Fruit fly (Drosophila melanogaster) whole organism, embryonic: Measurements from ENCODE around the gene slif.

ENCODE experiments used
- Asciz ChIP-seq: fragments of 200-800 bp; sonication (Bioruptor generic); optimal IDR thresholded peaks from 2 replicates; lab custom pipeline; 2017; ENCODE audit warnings: missing biosample characterization, mild to moderate bottlenecking, missing genetic modification characterization, missing genetic modification reagents
- B-H2 ChIP-seq: fragments of 200-800 bp; sonication (Bioruptor generic); optimal IDR thresholded peaks from 2 replicates; lab custom pipeline; 2018; ENCODE audit warnings: missing biosample characterization, mild to moderate bottlenecking, missing genetic modification characterization
- CG10654 ChIP-seq: fragments of 200-800 bp; sonication (Bioruptor generic); optimal IDR thresholded peaks from 2 replicates; lab custom pipeline; 2016; ENCODE audit warnings: missing biosample characterization, missing genetic modification characterization
- CG11247 ChIP-seq: fragments of 200-800 bp; sonication (Bioruptor generic); IDR thresholded peaks from 2 replicates; pipeline ENCODE4 v1.3.6; 2022; ENCODE audit warnings: missing biosample characterization, missing genetic modification characterization
- CG1233 ChIP-seq: fragments of 200-800 bp; sonication (Bioruptor generic); optimal IDR thresholded peaks from 4 replicates; lab custom pipeline; 2018; ENCODE audit warnings: missing biosample characterization, mild to moderate bottlenecking, missing genetic modification characterization
- CG12942 ChIP-seq: fragments of 200-800 bp; sonication (Bioruptor generic); optimal IDR thresholded peaks from 3 replicates; lab custom pipeline; 2016; ENCODE audit warnings: missing biosample characterization, missing genetic modification characterization
- CG13424 ChIP-seq: fragments of 200-800 bp; sonication (Bioruptor generic); optimal IDR thresholded peaks from 2 replicates; lab custom pipeline; 2019; ENCODE audit warnings: missing biosample characterization, mild to moderate bottlenecking, missing genetic modification characterization, moderate library complexity
- CG17186 ChIP-seq: fragments of 200-800 bp; sonication (Bioruptor generic); optimal IDR thresholded peaks from 3 replicates; lab custom pipeline; 2017; ENCODE audit warnings: missing biosample characterization, missing genetic modification reagents, missing genetic modification characterization
- CG17385 ChIP-seq: fragments of 200-800 bp; sonication (Bioruptor generic); optimal IDR thresholded peaks from 3 replicates; lab custom pipeline; 2018; ENCODE audit warnings: missing biosample characterization, mild to moderate bottlenecking, missing genetic modification characterization
- CG18599 ChIP-seq: fragments of 200-800 bp; sonication (Bioruptor generic); optimal IDR thresholded peaks from 3 replicates; lab custom pipeline; 2017; ENCODE audit warnings: missing biosample characterization, missing genetic modification characterization, mild to moderate bottlenecking, moderate library complexity, missing genetic modification reagents
- CG3065 ChIP-seq: fragments of 200-800 bp; sonication (Bioruptor generic); optimal IDR thresholded peaks from 2 replicates; lab custom pipeline; 2016; ENCODE audit warnings: missing biosample characterization, missing genetic modification characterization
- CG31441 ChIP-seq: fragments of 200-800 bp; sonication (Bioruptor generic); IDR thresholded peaks from 2 replicates; pipeline ENCODE4 v1.3.6; 2022; ENCODE audit warnings: missing biosample characterization, missing genetic modification characterization
- CG34376 ChIP-seq: fragments of 200-800 bp; sonication (Bioruptor generic); optimal IDR thresholded peaks from 2 replicates; lab custom pipeline; 2018; ENCODE audit warnings: missing biosample characterization, mild to moderate bottlenecking, missing genetic modification characterization
- CG6791 ChIP-seq: fragments of 200-800 bp; sonication (Bioruptor generic); IDR thresholded peaks from 3 replicates; pipeline ENCODE4 v1.3.6; 2022; ENCODE audit warnings: missing biosample characterization, missing genetic modification characterization; ENCODE audit not compliant: partially characterized antibody
- CG8478 ChIP-seq: fragments of >200 bp; optimal IDR thresholded peaks from 2 replicates; lab custom pipeline; 2018
- CG8944 ChIP-seq: fragments of 200-800 bp; sonication (Bioruptor generic); optimal IDR thresholded peaks from 3 replicates; lab custom pipeline; 2016; ENCODE audit warnings: missing biosample characterization, missing genetic modification characterization
- CG9215 ChIP-seq: fragments of 200-800 bp; sonication (Bioruptor generic); IDR thresholded peaks from 2 replicates; pipeline ENCODE4 v1.3.6; 2022; ENCODE audit warnings: missing biosample characterization, missing genetic modification characterization
- CG9727 ChIP-seq: fragments of 200-800 bp; sonication (Bioruptor generic); optimal IDR thresholded peaks from 3 replicates; lab custom pipeline; 2017; ENCODE audit warnings: missing biosample characterization, mild to moderate bottlenecking, missing genetic modification characterization
- CG9797 ChIP-seq: fragments of 200-800 bp; sonication (Bioruptor generic); optimal IDR thresholded peaks from 3 replicates; lab custom pipeline; 2018; ENCODE audit warnings: missing biosample characterization, mild to moderate bottlenecking, missing genetic modification characterization
- CTCF ChIP-seq: fragments of 200-800 bp; sonication (Bioruptor generic); optimal IDR thresholded peaks from 2 replicates; lab custom pipeline; 2017; ENCODE audit warnings: missing biosample characterization, mild to moderate bottlenecking, missing genetic modification characterization, moderate library complexity
- Camta ChIP-seq: fragments of 200-800 bp; sonication (Bioruptor generic); optimal IDR thresholded peaks from 2 replicates; lab custom pipeline; 2016; ENCODE audit warnings: missing biosample characterization, missing genetic modification characterization
- D ChIP-seq, 2 experiments: fragments of 200-800 bp in 1 of 2; fragments of >200 bp in 1 of 2; sonication (Bioruptor generic) in 1 of 2; optimal IDR thresholded peaks; 2 replicates in 1 of 2; 3 replicates in 1 of 2; lab custom pipeline; 2017; ENCODE audit warnings: mild to moderate bottlenecking in 1 of 2, missing biosample characterization in 1 of 2, missing genetic modification characterization in 1 of 2, missing genetic modification reagents in 1 of 2
- D19B ChIP-seq: fragments of 200-800 bp; sonication (Bioruptor generic); optimal IDR thresholded peaks from 2 replicates; lab custom pipeline; 2017; ENCODE audit warnings: missing biosample characterization, mild to moderate bottlenecking, missing genetic modification characterization
- Dip3 ChIP-seq: fragments of 200-800 bp; sonication (Bioruptor generic); optimal IDR thresholded peaks from 3 replicates; lab custom pipeline; 2016; ENCODE audit warnings: missing biosample characterization, missing genetic modification characterization
- Fer3 ChIP-seq: fragments of 200-800 bp; sonication (Bioruptor generic); optimal IDR thresholded peaks from 2 replicates; lab custom pipeline; 2018; ENCODE audit warnings: missing biosample characterization, mild to moderate bottlenecking, missing genetic modification characterization, moderate library complexity
- Gsc ChIP-seq: fragments of 200-800 bp; sonication (Bioruptor generic); IDR thresholded peaks from 2 replicates; pipeline ENCODE4 v1.3.6; 2022; ENCODE audit warnings: missing biosample characterization, missing genetic modification characterization
- HLH54F ChIP-seq: fragments of 200-800 bp; sonication (Bioruptor generic); optimal IDR thresholded peaks from 3 replicates; lab custom pipeline; 2016; ENCODE audit warnings: missing biosample characterization, missing genetic modification characterization
- Kr ChIP-seq: fragments of 200-800 bp; sonication (Bioruptor generic); optimal IDR thresholded peaks from 2 replicates; lab custom pipeline; 2017; ENCODE audit warnings: missing biosample characterization, mild to moderate bottlenecking, missing genetic modification characterization
- Nf-YA ChIP-seq: fragments of 200-800 bp; sonication (Bioruptor generic); IDR thresholded peaks from 2 replicates; pipeline ENCODE4 v1.3.6; 2022; ENCODE audit warnings: missing biosample characterization, missing genetic modification characterization
- Oaz ChIP-seq: fragments of 200-800 bp; sonication (Bioruptor generic); IDR thresholded peaks from 2 replicates; pipeline ENCODE4 v1.3.6; 2022; ENCODE audit warnings: missing biosample characterization, missing genetic modification characterization
- Rfx ChIP-seq: fragments of 200-800 bp; sonication (Bioruptor generic); IDR thresholded peaks from 2 replicates; pipeline ENCODE4 v1.3.6; 2022; ENCODE audit warnings: missing biosample characterization, missing genetic modification characterization
- Sox100B ChIP-seq: fragments of 200-800 bp; sonication (Bioruptor generic); optimal IDR thresholded peaks from 3 replicates; lab custom pipeline; 2018; ENCODE audit warnings: missing biosample characterization, mild to moderate bottlenecking, missing genetic modification characterization
- abd-A ChIP-seq: fragments of 200-800 bp; sonication (Bioruptor generic); optimal IDR thresholded peaks from 3 replicates; lab custom pipeline; 2019; ENCODE audit warnings: missing biosample characterization, mild to moderate bottlenecking, missing genetic modification characterization, moderate library complexity
- al ChIP-seq: fragments of 200-800 bp; sonication (Bioruptor generic); IDR thresholded peaks from 2 replicates; pipeline ENCODE4 v1.3.6; 2022; ENCODE audit warnings: missing biosample characterization, missing genetic modification characterization
- ase ChIP-seq: fragments of 200-800 bp; sonication (Bioruptor generic); IDR thresholded peaks from 3 replicates; pipeline ENCODE4 v1.3.6; 2022; ENCODE audit warnings: missing biosample characterization, missing genetic modification characterization
- chif ChIP-seq, 2 experiments: fragments of 200-800 bp; sonication (Bioruptor generic); optimal IDR thresholded peaks; 3 replicates each; lab custom pipeline; 2016; ENCODE audit warnings: missing biosample characterization in 2 of 2, missing genetic modification characterization in 2 of 2
- chinmo ChIP-seq: fragments of 200-800 bp; sonication (Bioruptor generic); IDR thresholded peaks from 4 replicates; pipeline ENCODE4 v1.3.6; 2022; ENCODE audit warnings: missing biosample characterization, missing genetic modification characterization; ENCODE audit not compliant: partially characterized antibody
- fd102C ChIP-seq: fragments of 200-800 bp; sonication (Bioruptor generic); optimal IDR thresholded peaks from 2 replicates; lab custom pipeline; 2018; ENCODE audit warnings: missing biosample characterization, mild to moderate bottlenecking, missing genetic modification characterization, moderate library complexity
- grau ChIP-seq: fragments of 200-800 bp; optimal IDR thresholded peaks from 3 replicates; lab custom pipeline; 2019; ENCODE audit warnings: missing biosample characterization, mild to moderate bottlenecking, missing genetic modification characterization, moderate library complexity
- gro ChIP-seq: fragments of 200-800 bp; sonication (Bioruptor generic); optimal IDR thresholded peaks from 2 replicates; lab custom pipeline; 2016; ENCODE audit warnings: missing biosample characterization, missing genetic modification characterization
- gt ChIP-seq: fragments of 200-800 bp; sonication (Bioruptor generic); IDR thresholded peaks from 2 replicates; pipeline ENCODE4 v1.3.6; 2022; ENCODE audit warnings: missing biosample characterization, missing genetic modification characterization
- insv ChIP-seq, 2 experiments: fragments of 200-800 bp; sonication (Bioruptor generic); optimal IDR thresholded peaks; 3 replicates each; lab custom pipeline; 2016 to 2018; ENCODE audit warnings: missing biosample characterization in 2 of 2, missing genetic modification characterization in 2 of 2
- lola ChIP-seq, 3 experiments: fragments of >200 bp in 2 of 3; fragments of 200-800 bp in 1 of 3; sonication (Bioruptor generic) in 1 of 3; optimal IDR thresholded peaks; 2 replicates each; lab custom pipeline; 2017 to 2019; ENCODE audit warnings: missing biosample characterization in 3 of 3, missing genetic modification characterization in 3 of 3, mild to moderate bottlenecking in 1 of 3, moderate library complexity in 1 of 3
- maf-S ChIP-seq: fragments of 200-800 bp; sonication (Bioruptor generic); optimal IDR thresholded peaks from 2 replicates; lab custom pipeline; 2016; ENCODE audit warnings: missing biosample characterization, missing genetic modification characterization
- mirr ChIP-seq: fragments of 200-800 bp; sonication (Bioruptor generic); optimal IDR thresholded peaks from 3 replicates; lab custom pipeline; 2018; ENCODE audit warnings: missing biosample characterization, mild to moderate bottlenecking, missing genetic modification characterization
- odd ChIP-seq: fragments of 200-800 bp; sonication (Bioruptor generic); optimal IDR thresholded peaks from 2 replicates; lab custom pipeline; 2017; ENCODE audit warnings: missing biosample characterization, mild to moderate bottlenecking, missing genetic modification characterization
- pum ChIP-seq: fragments of 200-800 bp; sonication (Bioruptor generic); optimal IDR thresholded peaks from 2 replicates; lab custom pipeline; 2016; ENCODE audit warnings: missing biosample characterization, missing genetic modification characterization
- ranshi ChIP-seq: fragments of 200-800 bp; sonication (Bioruptor generic); IDR thresholded peaks from 2 replicates; pipeline ENCODE4 v1.3.6; 2022; ENCODE audit warnings: missing biosample characterization, missing genetic modification characterization
- tup ChIP-seq: fragments of 200-800 bp; sonication (Bioruptor generic); optimal IDR thresholded peaks from 2 replicates; lab custom pipeline; 2016; ENCODE audit warnings: missing biosample characterization, mild to moderate bottlenecking, missing genetic modification characterization, moderate library complexity
- vnd ChIP-seq: fragments of 200-800 bp; sonication (Bioruptor generic); IDR thresholded peaks from 3 replicates; pipeline ENCODE4 v1.3.6; 2022; ENCODE audit warnings: missing biosample characterization, missing genetic modification characterization; ENCODE audit not compliant: partially characterized antibody
- yki ChIP-seq: fragments of >200 bp; optimal IDR thresholded peaks from 3 replicates; lab custom pipeline; 2018
- zen2 ChIP-seq: fragments of 200-800 bp; sonication (Bioruptor generic); IDR thresholded peaks from 3 replicates; pipeline ENCODE4 v1.3.6; 2022; ENCODE audit warnings: missing biosample characterization, missing genetic modification characterization; ENCODE audit not compliant: partially characterized antibody

Gene slif

dm6 chr3L:22865061-22865418, 15.8 kb upstream of the slif start (continued):
- TF ChIP-seq ase = peak; percentile 56; the same call in 1 of the 3 replicates
- peak; percentile 83 for TF ChIP-seq CG13424 (tag; lab: Kevin White, UChicago)
- no peak for TF ChIP-seq gro (GFP tag; lab: Kevin White, UChicago)
- TF ChIP-seq CG6791 = no peak
- TF ChIP-seq CG9797 = no peak
- peak; percentile 73 for TF ChIP-seq Rfx (GFP tag; lab: Robert Waterston, UW)
- TF ChIP-seq CG12942 = peak; percentile 41
- TF ChIP-seq CG34376 (GFP tag; lab: Kevin White, UChicago) = no peak
- TF ChIP-seq Camta (GFP tag; lab: Kevin White, UChicago) = no peak
- TF ChIP-seq vnd = no peak
- peak; percentile 67 for TF ChIP-seq Oaz (GFP tag; lab: Robert Waterston, UW)
- peak; percentile 43 for TF ChIP-seq CG10654 (GFP tag; lab: Kevin White, UChicago)
- no peak for TF ChIP-seq tup (GFP tag; lab: Kevin White, UChicago)
- TF ChIP-seq ranshi = 0 out of 2 replicates have a peak, but pooled peaks have one; percentile 47
- peak in 1 of 2 experiments; percentile 7 for TF ChIP-seq insv (GFP tag; optimal IDR thresholded peaks at IDR 0.05; lab: Kevin White, UChicago)
- TF ChIP-seq abd-A = no peak
- peak; percentile 64 for TF ChIP-seq CG18599
- TF ChIP-seq maf-S = no peak
- no peak for TF ChIP-seq CG17186
- TF ChIP-seq CG9727 (GFP tag; lab: Kevin White, UChicago) = peak; percentile 21
- peak; percentile 78 for TF ChIP-seq Sox100B (GFP tag; lab: Kevin White, UChicago)
- TF ChIP-seq HLH54F (GFP tag; lab: Kevin White, UChicago) = peak; percentile 3
- no peak for TF ChIP-seq CG8944 (GFP tag; lab: Kevin White, UChicago)
- TF ChIP-seq fd102C (GFP tag; lab: Kevin White, UChicago) = no peak
- peak; percentile 65 for TF ChIP-seq Fer3 (tag; lab: Kevin White, UChicago)
- TF ChIP-seq CG17385 (GFP tag; lab: Kevin White, UChicago) = peak; percentile 74
- no peak for TF ChIP-seq Nf-YA (GFP tag; lab: Robert Waterston, UW)
- no peak for TF ChIP-seq CG11247
- TF ChIP-seq CG9215 = peak; percentile 42; the same call in 1 of the 2 replicates
- TF ChIP-seq zen2 (GFP tag; lab: Robert Waterston, UW) = no peak
- TF ChIP-seq gt (GFP tag; lab: Robert Waterston, UW) = no peak
- no peak for TF ChIP-seq chif (GFP tag; optimal IDR thresholded peaks at IDR 0.05; lab: Kevin White, UChicago)
- no peak for TF ChIP-seq Gsc
- peak; percentile 23 for TF ChIP-seq CG1233 (GFP tag; lab: Kevin White, UChicago)
- TF ChIP-seq lola (GFP tag; optimal IDR thresholded peaks at IDR 0.05; lab: Kevin White, UChicago) = no peak
- no peak for TF ChIP-seq CG8478
- no peak for TF ChIP-seq mirr (GFP tag; lab: Kevin White, UChicago)
- no peak for TF ChIP-seq Dip3 (GFP tag; lab: Kevin White, UChicago)
- TF ChIP-seq D (optimal IDR thresholded peaks at IDR 0.05; lab: Kevin White, UChicago) = no peak
- TF ChIP-seq D (GFP tag; optimal IDR thresholded peaks at IDR 0.05; lab: Kevin White, UChicago) = peak; percentile 29
- peak; percentile 77 for TF ChIP-seq odd (GFP tag; lab: Kevin White, UChicago)
- TF ChIP-seq Kr = no peak
- TF ChIP-seq CG31441 (GFP tag; lab: Robert Waterston, UW) = peak; percentile 85
- TF ChIP-seq al (GFP tag; lab: Robert Waterston, UW) = peak; percentile 66
- TF ChIP-seq grau (tag; lab: Kevin White, UChicago) = peak; percentile 84
- peak; percentile 42 for TF ChIP-seq D19B (GFP tag; lab: Kevin White, UChicago)
- TF ChIP-seq B-H2 (GFP tag; lab: Kevin White, UChicago) = peak; percentile 4
- peak; percentile 2 for TF ChIP-seq CG3065
- no peak for TF ChIP-seq pum (GFP tag; lab: Kevin White, UChicago)
- TF ChIP-seq yki (lab: Kevin White, UChicago) = no peak
- peak; percentile 68 for TF ChIP-seq Asciz (GFP tag; lab: Kevin White, UChicago)
- no peak for TF ChIP-seq chinmo (GFP tag; lab: Robert Waterston, UW)
- TF ChIP-seq CTCF = no peak
